Fruit fly (Drosophila melanogaster): ENCODE data around the gene Alp10.
A peak's percentile ranks its signal among the peaks of the same experiment; 100 is the strongest.

Gene Alp10

DNA sequence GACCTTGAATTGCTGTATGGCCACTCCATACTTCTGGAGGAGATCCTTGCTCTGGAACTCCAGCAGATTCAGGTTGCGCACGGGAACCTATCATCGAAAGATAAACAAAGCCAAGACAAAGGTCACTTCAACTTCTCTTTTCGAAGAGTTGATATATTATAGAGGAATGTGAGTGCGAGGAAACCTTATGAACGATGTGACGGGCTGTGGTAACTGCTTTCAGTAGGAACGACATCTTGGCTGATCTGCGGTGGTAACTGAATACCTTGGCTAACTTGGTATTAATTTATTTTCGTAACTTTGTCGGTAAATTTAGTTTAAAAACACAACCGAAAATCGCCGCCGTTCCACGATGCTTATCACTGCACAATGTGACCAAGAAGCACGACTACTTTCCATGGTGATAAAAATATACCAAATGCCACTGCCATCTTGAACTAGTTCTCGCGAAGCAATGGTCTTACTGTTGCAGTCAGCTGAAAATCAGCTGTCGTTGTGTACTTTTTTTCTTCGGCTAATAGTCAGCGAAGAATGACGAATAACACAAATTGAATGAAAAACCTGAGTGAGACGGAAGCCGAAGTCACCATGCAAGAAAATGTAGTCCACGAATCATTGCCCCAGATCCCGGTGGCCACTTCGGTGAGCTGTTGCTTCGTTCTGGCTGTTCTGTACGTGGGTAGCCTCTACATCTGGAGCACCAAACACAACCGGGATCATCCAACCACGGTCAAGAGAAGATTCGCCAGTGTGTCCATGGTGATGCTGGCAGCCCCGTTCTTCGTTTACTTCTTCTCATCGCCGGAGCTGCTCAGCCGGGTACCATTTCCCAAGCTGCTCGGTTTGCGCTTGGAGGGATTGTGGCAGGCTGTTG lies 31.5 kb downstream of the Alp10 start, which contains the start of the genes ScsbetaG and Sras:
Gene ScsbetaG, minus strand, starts transcription at position 383 of the 874 bp plus-strand sequence.
Gene Sras, plus strand, starts transcription at position 466 of the 874 bp plus-strand sequence.
- no peak for TF ChIP-seq noc (tag; optimal IDR thresholded peaks at IDR 0.05)

DNA sequence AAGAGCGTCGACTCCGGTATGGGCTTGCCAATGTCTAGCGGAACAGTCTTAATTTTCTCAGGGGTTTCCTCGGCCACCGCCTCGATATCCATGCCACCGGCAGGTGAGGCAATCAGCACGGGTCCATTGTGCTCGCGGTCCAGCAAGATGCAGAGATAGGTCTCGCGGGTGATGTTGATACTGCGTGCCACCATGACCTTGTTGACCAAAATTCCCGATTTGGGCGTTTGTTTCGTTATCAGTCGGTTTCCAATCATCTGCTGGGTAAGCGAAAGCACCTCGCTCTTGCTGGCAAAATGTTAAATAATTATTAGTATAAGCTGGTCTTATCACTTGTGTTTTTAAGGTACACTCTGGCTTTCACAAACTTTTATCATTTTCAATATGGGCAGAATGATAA lies 32.5 kb downstream of the Alp10 start:
- TF ChIP-seq noc (tag; optimal IDR thresholded peaks at IDR 0.05), result no peak

DNA sequence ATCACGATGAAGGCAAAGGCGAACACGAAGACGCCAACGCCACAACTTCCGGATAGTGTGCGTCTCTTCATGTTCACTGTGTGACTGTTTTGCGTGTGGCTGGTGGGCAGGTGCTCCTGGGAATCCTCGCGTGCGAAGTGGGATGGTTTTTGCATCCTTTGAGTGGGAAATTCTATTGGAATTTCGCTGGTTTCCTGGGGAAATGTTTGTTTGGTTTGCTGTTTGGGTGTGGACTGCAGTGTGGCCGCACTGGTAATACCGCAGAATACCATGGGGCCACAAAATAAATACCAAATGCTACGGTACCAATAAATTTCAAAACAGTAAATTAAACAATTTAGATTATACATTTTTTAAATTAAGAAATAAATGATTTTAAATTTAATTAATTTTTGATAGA lies 33.7 kb downstream of the Alp10 start, which contains the start of gene sinu:
Gene sinu, minus strand, starts transcription at position 258 of the 400 bp plus-strand sequence.
- no peak for TF ChIP-seq noc (tag; optimal IDR thresholded peaks at IDR 0.05)

DNA sequence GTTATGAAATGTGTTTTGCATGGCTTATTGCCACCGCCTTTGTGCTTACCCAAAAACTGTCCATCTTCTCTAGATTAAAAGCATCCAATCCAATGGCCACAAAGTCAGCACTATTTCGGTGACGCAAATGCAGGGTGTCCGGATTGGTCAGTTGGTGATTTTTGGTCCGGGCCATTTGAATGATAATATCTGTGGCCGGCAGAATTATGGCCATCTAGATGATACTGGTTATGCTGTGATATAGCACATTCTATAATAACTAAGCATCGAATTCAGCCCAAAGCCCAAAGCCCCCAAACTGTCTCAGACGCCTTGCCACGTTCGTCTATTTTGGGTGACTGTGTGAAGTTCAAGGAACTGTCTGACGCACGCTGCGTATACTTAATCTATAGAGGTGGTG lies 38.9 kb downstream of the Alp10 start:
- TF ChIP-seq noc (tag; optimal IDR thresholded peaks at IDR 0.05), result no peak

DNA sequence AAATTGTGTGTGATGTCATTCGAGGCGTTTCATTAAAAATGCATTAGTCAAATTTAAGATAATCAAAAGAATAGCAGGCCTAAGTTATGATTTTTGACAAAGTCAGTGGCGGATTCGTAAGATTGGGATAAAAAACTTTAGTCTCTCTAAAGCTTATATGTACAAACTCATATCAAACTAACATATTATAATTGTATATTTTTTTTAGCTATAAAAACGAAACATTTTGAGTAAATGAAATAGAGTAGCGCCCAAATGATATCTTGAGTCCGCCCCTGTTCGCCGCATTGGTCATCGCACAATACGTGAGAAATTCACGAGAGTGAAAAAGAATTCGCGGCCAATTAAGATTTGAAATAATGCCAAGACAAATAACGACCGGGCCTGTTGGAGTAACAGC lies 40.7 kb downstream of the Alp10 start:
- TF ChIP-seq noc (tag; optimal IDR thresholded peaks at IDR 0.05), result peak; percentile 65

DNA sequence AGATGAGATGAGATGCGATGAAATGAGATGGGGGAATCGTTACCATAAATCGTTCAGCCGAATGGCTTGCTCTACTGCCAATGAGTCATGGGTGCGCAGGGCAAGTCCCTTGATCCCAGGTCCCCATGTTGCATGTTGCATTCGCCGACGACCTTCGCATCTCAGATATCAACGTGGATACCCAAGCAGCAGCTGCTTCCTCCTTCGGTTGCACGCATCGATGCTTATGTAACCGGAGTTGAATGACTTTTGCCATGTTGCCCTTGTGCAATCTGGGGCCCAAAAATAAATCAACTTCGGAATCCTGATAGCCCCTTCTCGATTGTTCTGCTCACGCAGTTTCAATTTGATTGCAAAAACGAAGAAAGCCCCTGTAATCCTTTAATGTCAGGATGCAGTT lies 41.4 kb downstream of the Alp10 start:
- no peak for TF ChIP-seq noc (tag; optimal IDR thresholded peaks at IDR 0.05)

DNA sequence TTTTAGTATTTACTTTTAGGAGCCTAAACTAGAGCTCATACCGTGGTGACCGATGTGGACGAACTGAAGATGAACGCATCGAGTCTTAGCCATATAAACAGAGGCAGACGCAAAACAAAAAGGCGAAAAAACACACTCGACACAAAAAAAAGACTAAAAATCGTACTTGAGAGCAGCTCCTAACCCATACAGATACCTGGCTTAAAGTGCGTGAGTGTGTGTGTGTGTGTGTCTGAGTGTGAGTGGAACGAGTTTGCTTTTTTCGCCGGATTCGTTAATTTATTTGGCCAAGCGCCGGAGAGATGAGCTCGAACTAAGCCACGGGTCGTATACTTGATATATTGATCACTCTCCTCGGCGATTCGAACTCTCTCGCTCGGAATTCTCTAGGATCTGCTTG lies 44.0 kb downstream of the Alp10 start, which contains the start of gene frm:
Gene frm, minus strand, starts transcription at position 73 of the 400 bp plus-strand sequence.
- TF ChIP-seq noc (tag; optimal IDR thresholded peaks at IDR 0.05), result no peak

DNA sequence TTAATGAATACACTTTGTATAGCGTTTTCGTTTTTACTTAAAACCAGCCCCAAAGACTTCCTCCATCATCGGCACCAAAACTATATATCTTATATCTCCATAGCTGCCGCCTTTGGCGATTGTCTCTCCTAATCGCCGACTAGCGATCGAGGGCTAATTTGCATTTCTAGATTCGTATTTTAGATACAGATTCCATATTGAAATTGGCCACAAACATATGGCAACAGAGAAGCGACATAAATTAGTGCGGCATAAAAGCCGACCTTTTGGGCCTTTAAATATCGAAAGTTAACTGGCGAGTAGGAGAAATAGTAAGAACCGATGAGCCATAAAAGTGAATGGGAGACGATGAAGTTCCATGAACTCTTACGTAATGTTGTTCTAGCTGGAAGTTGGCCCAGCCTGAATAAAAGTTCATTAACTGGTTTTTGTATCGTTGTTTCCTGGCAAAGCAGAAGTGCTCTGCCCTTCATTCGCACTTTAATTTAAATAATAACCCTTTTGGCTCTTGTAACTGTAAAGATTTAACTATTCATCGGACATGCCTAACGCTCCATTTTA lies 46.5 kb downstream of the Alp10 start:
- no peak for TF ChIP-seq noc (tag; optimal IDR thresholded peaks at IDR 0.05)

DNA sequence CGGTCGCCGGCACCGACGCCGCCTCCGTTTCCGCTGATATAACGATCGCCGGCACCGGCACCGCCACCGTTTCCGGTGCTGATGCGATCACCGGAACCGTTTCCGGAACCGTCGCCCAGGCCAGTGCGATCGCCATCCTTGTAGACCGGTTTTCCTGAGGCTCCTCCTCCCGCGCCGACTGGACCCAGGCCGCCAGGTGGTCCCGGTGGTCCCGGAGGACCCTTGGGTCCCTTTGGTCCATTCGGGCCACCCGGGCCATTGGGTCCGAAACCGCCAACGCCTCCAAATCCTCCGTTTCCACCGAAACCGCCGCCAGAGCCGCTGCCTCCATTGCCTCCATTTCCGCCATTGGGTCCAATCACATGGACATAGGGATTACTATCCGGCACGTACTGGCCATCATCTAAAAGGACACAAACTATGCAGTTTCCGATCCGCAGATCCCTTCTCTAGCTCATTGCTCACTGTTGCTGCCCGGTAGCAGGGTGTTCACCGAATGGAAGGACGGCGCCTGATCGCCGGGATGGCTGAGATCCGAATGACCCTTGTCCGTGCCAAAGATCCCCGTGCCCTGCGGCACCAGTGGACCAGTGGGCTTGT lies 52.2 kb downstream of the Alp10 start:
- TF ChIP-seq noc (tag; optimal IDR thresholded peaks at IDR 0.05), result no peak
